Worm (Caenorhabditis elegans) whole organism, early embryonic: Measurements from ENCODE around the gene enri-2.

Experiments
- B0310.2 ChIP-seq: sonication (generic microtip); optimal IDR thresholded peaks from 2 replicates; lab custom pipeline; 2016; ENCODE audit warnings: mild to moderate bottlenecking, missing genetic modification characterization, missing compliant biosample characterization
- aly-1 ChIP-seq: sonication (generic microtip); optimal IDR thresholded peaks from 2 replicates; lab custom pipeline; 2016; ENCODE audit warnings: missing genetic modification characterization, missing compliant biosample characterization
- ama-1 ChIP-seq: fragments of 150-350 bp; optimal IDR thresholded peaks from 2 replicates; lab custom pipeline; 2014
- ceh-13 ChIP-seq: fragments of 200-800 bp; sonication (Bioruptor generic); optimal IDR thresholded peaks from 2 replicates; lab custom pipeline; 2018; ENCODE audit warnings: mild to moderate bottlenecking, missing genetic modification characterization, missing compliant biosample characterization
- ceh-36 ChIP-seq: sonication (generic microtip); optimal IDR thresholded peaks from 2 replicates; lab custom pipeline; 2016; ENCODE audit warnings: missing genetic modification characterization, inconsistent platforms, missing compliant biosample characterization
- flt-1 ChIP-seq: fragments of 200-800 bp; sonication (Bioruptor generic); IDR thresholded peaks from 2 replicates; pipeline ENCODE4 v1.3.6; 2022; ENCODE audit warnings: missing genetic modification characterization, missing compliant biosample characterization
- pes-1 ChIP-seq: fragments of 200-800 bp; sonication (Bioruptor generic); IDR thresholded peaks from 2 replicates; pipeline ENCODE4 v1.3.6; 2022; ENCODE audit warnings: missing genetic modification reagents, missing genetic modification characterization, missing compliant biosample characterization
- scrt-1 ChIP-seq: fragments of 200-800 bp; sonication (Bioruptor generic); IDR thresholded peaks from 2 replicates; pipeline ENCODE4 v1.3.6; 2022; ENCODE audit warnings: missing genetic modification characterization, missing compliant biosample characterization
- sea-1 ChIP-seq: fragments of 200-800 bp; sonication (Bioruptor generic); conservative IDR thresholded peaks from 2 replicates; pipeline ENCODE4 v1.3.6; 2022; ENCODE audit warnings: missing genetic modification characterization, missing compliant biosample characterization
- tra-4 ChIP-seq: sonication (generic microtip); optimal IDR thresholded peaks from 2 replicates; lab custom pipeline; 2017; ENCODE audit warnings: missing genetic modification characterization, missing compliant biosample characterization

DNA sequence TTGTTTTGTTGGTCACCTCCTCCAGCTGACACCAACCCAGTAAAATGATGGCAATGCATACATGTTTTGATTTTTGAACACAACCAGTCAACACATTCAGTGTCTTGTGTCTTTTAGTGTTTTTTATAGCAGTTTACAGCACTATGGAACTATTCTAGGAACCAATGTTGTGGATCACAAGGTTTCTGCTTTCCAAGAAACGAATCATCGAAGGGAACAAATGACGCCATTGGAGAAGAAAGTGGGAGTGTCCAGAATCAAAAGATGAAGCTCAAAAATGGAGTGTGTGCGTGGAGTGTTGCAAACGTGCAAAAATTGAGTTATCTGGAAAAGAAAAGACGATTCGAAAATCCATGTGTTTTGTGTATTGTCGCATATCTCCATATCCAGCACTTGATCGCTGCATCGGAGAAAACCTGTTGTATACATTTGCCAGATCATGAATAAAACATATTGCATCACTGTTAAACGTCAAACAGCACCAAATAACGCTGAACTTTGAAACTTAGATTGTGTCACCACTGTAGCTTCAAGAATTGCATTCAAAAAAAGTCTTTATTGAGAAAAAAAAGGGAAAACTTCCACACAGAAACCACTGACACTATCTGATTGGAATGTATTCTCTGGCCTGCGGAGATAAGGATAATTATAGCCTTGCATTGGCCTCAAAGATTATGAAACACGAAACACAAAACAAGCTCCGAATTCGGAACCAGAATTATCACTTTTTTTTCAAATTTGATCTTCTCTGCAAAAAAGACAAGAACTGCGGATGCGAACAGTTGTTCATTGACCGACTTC is 16.8 kb downstream of the enri-2 start:
- TF ChIP-seq sea-1 (GFP tag; lab: Robert Waterston, UW) (no peak), ama-1 (lab: Kevin White, UChicago) (no peak), aly-1 (tag; lab: Kevin White, UChicago) (no peak), scrt-1 (GFP tag; lab: Robert Waterston, UW) (no peak), tra-4 (no peak), B0310.2 (tag; lab: Kevin White, UChicago) (no peak), pes-1 (GFP tag; lab: Robert Waterston, UW) (no peak), ceh-13 (GFP tag; lab: Kevin White, UChicago) (no peak), ceh-36 (no peak), flt-1 (no peak)
